Fruit fly (Drosophila melanogaster): ENCODE measurements around the gene Cpr64Ad.

- TF ChIP-seq Crg-1 (GFP tag; optimal IDR thresholded peaks at IDR 0.05) (no peak), CG7045 (GFP tag; optimal IDR thresholded peaks at IDR 0.05) (no peak), CG7101 (tag; optimal IDR thresholded peaks at IDR 0.05) (no peak), Hr96 (GFP tag; optimal IDR thresholded peaks at IDR 0.05) (no peak), CG14711 (tag; optimal IDR thresholded peaks at IDR 0.05) (no peak)
Observed at dm6 chr3L:4252121-4252861, 37.1 kb downstream of the Cpr64Ad start.
